Worm (Caenorhabditis elegans) whole organism, young adult: ENCODE measurements around the gene F25E5.5.

Source experiments
- F10E7.11 ChIP-seq: sonication (generic microtip); optimal IDR thresholded peaks from 2 replicates; lab custom pipeline; 2017; ENCODE audit warnings: mild to moderate bottlenecking, missing genetic modification characterization, moderate library complexity, missing compliant biosample characterization
- F37B4.10 ChIP-seq: fragments of 200-800 bp; sonication (Bioruptor generic); IDR thresholded peaks from 2 replicates; pipeline ENCODE4 v1.3.6; 2022; ENCODE audit warnings: missing genetic modification characterization, missing compliant biosample characterization
- F39B2.1 ChIP-seq: fragments of 200-800 bp; sonication (Bioruptor generic); IDR thresholded peaks from 2 replicates; pipeline ENCODE4 v1.3.6; 2022; ENCODE audit warnings: missing genetic modification reagents, missing genetic modification characterization, missing compliant biosample characterization
- F52B5.7 ChIP-seq: sonication (generic microtip); optimal IDR thresholded peaks from 2 replicates; lab custom pipeline; 2016; ENCODE audit warnings: mild to moderate bottlenecking, missing genetic modification characterization, missing compliant biosample characterization
- K11D2.4 ChIP-seq: fragments of 200-800 bp; sonication (Bioruptor generic); IDR thresholded peaks from 2 replicates; pipeline ENCODE4 v1.3.6; 2022; ENCODE audit warnings: missing genetic modification reagents, missing genetic modification characterization, missing compliant biosample characterization
- Y67H2A.10 ChIP-seq: fragments of 200-800 bp; sonication (Bioruptor generic); conservative IDR thresholded peaks from 2 replicates; pipeline ENCODE4 v1.3.6; 2022; ENCODE audit warnings: missing genetic modification reagents, missing genetic modification characterization, missing compliant biosample characterization
- ama-1 ChIP-seq, 3 experiments: fragments of 150-350 bp in 1 of 3; sonication (generic microtip) in 2 of 3; optimal IDR thresholded peaks; 2 replicates each; lab custom pipeline; 2014 to 2018; ENCODE audit warnings: missing biosample characterization in 2 of 3, missing genetic modification characterization in 2 of 3, missing genetic modification reagents in 2 of 3
- aptf-2 ChIP-seq: fragments of 200-800 bp; sonication (Bioruptor generic); conservative IDR thresholded peaks from 2 replicates; pipeline ENCODE4 v1.3.6; 2022; ENCODE audit warnings: missing genetic modification reagents, missing genetic modification characterization, missing compliant biosample characterization
- attf-3 ChIP-seq: fragments of 200-800 bp; sonication (Bioruptor generic); conservative IDR thresholded peaks from 2 replicates; pipeline ENCODE4 v1.3.6; 2022; ENCODE audit warnings: missing genetic modification reagents, missing genetic modification characterization, missing compliant biosample characterization
- bed-1 ChIP-seq: fragments of 200-800 bp; sonication (Bioruptor generic); IDR thresholded peaks from 2 replicates; pipeline ENCODE4 v1.3.6; 2022; ENCODE audit warnings: missing genetic modification reagents, missing genetic modification characterization, missing compliant biosample characterization
- bed-2 ChIP-seq: fragments of 200-800 bp; sonication (Bioruptor generic); IDR thresholded peaks from 2 replicates; pipeline ENCODE4 v1.3.6; 2022; ENCODE audit warnings: missing genetic modification reagents, missing genetic modification characterization, missing compliant biosample characterization
- cebp-2 ChIP-seq: fragments of 200-800 bp; sonication (Bioruptor generic); IDR thresholded peaks from 2 replicates; pipeline ENCODE4 v1.3.6; 2022; ENCODE audit warnings: missing genetic modification characterization, missing compliant biosample characterization
- dpff-1 ChIP-seq: sonication (generic microtip); optimal IDR thresholded peaks from 2 replicates; lab custom pipeline; 2017; ENCODE audit warnings: mild to moderate bottlenecking, missing genetic modification characterization, missing compliant biosample characterization
- egl-18 ChIP-seq: fragments of 200-800 bp; sonication (Bioruptor generic); IDR thresholded peaks from 2 replicates; pipeline ENCODE4 v1.3.6; 2022; ENCODE audit warnings: missing genetic modification reagents, missing genetic modification characterization, missing compliant biosample characterization
- egrh-3 ChIP-seq: fragments of 200-800 bp; sonication (Bioruptor generic); IDR thresholded peaks from 2 replicates; pipeline ENCODE4 v1.3.6; 2022; ENCODE audit warnings: missing genetic modification reagents, missing genetic modification characterization, missing compliant biosample characterization
- ekl-4 ChIP-seq: fragments of 200-800 bp; sonication (Bioruptor generic); IDR thresholded peaks from 2 replicates; pipeline ENCODE4 v1.3.6; 2022; ENCODE audit warnings: missing genetic modification reagents, missing genetic modification characterization, missing compliant biosample characterization
- gei-17 ChIP-seq: fragments of 200-800 bp; sonication (Bioruptor generic); optimal IDR thresholded peaks from 2 replicates; lab custom pipeline; 2018; ENCODE audit warnings: mild to moderate bottlenecking, missing genetic modification characterization, missing compliant biosample characterization
- hmg-20 ChIP-seq: fragments of 200-800 bp; sonication (Bioruptor generic); IDR thresholded peaks from 2 replicates; pipeline ENCODE4 v1.3.6; 2022; ENCODE audit warnings: missing genetic modification reagents, missing genetic modification characterization, missing compliant biosample characterization
- hrde-1 ChIP-seq: sonication (generic microtip); optimal IDR thresholded peaks from 2 replicates; lab custom pipeline; 2016; ENCODE audit warnings: missing genetic modification characterization, mild to moderate bottlenecking, missing compliant biosample characterization, moderate library complexity, missing genotype, missing genetic modification reagents, borderline replicate concordance
- lag-1 ChIP-seq: fragments of 200-800 bp; sonication (Bioruptor generic); IDR thresholded peaks from 2 replicates; pipeline ENCODE4 v1.3.6; 2022; ENCODE audit warnings: missing genetic modification reagents, missing genetic modification characterization, missing compliant biosample characterization
- madf-3 ChIP-seq: fragments of 200-800 bp; sonication (Bioruptor generic); IDR thresholded peaks from 2 replicates; pipeline ENCODE4 v1.3.6; 2022; ENCODE audit warnings: missing genetic modification reagents, missing genetic modification characterization, missing compliant biosample characterization
- mcd-1 ChIP-seq: fragments of 200-800 bp; sonication (Bioruptor generic); IDR thresholded peaks from 2 replicates; pipeline ENCODE4 v1.3.6; 2022; ENCODE audit warnings: missing genetic modification reagents, missing genetic modification characterization, missing compliant biosample characterization
- nhr-90 ChIP-seq: sonication (generic microtip); optimal IDR thresholded peaks from 2 replicates; lab custom pipeline; 2016; ENCODE audit warnings: missing genotype, mild to moderate bottlenecking, missing genetic modification characterization, missing compliant biosample characterization
- pbrm-1 ChIP-seq: fragments of 200-800 bp; sonication (Bioruptor generic); IDR thresholded peaks from 2 replicates; pipeline ENCODE4 v1.3.6; 2022; ENCODE audit warnings: missing genetic modification reagents, missing genetic modification characterization, missing compliant biosample characterization
- rec-8 ChIP-seq, 2 experiments: sonication (generic microtip); optimal IDR thresholded peaks; 2 replicates each; lab custom pipeline; 2016; ENCODE audit warnings: mild to moderate bottlenecking in 2 of 2, missing genetic modification characterization in 2 of 2, missing genetic modification reagents in 2 of 2, missing genotype in 2 of 2, missing biosample characterization in 1 of 2, missing compliant biosample characterization in 1 of 2, moderate library complexity in 1 of 2
- repo-1 ChIP-seq: sonication (generic microtip); optimal IDR thresholded peaks from 2 replicates; lab custom pipeline; 2017; ENCODE audit warnings: mild to moderate bottlenecking, missing genetic modification characterization, missing compliant biosample characterization
- rpc-1 ChIP-seq, 2 experiments: fragments of 150-350 bp in 1 of 2; sonication (generic microtip) in 1 of 2; optimal IDR thresholded peaks; 2 replicates each; lab custom pipeline; 2014 to 2018; ENCODE audit warnings: missing biosample characterization in 1 of 2, missing genetic modification characterization in 1 of 2, missing genetic modification reagents in 1 of 2, missing genotype in 1 of 2
- sea-2 ChIP-seq: fragments of 200-800 bp; sonication (Bioruptor generic); IDR thresholded peaks from 2 replicates; pipeline ENCODE4 v1.3.6; 2022; ENCODE audit warnings: missing genetic modification characterization, missing compliant biosample characterization
- tbx-9 ChIP-seq: sonication (generic microtip); optimal IDR thresholded peaks from 2 replicates; lab custom pipeline; 2016; ENCODE audit warnings: borderline replicate concordance, missing genetic modification characterization, inconsistent platforms, missing compliant biosample characterization
- unc-62 ChIP-seq: fragments of 150-350 bp; optimal IDR thresholded peaks from 2 replicates; lab custom pipeline; 2014; ENCODE audit warnings: missing biosample characterization, missing genetic modification reagents, missing genetic modification characterization
- ztf-25 ChIP-seq: fragments of 200-800 bp; sonication (Bioruptor generic); IDR thresholded peaks from 2 replicates; pipeline ENCODE4 v1.3.6; 2022; ENCODE audit warnings: missing genetic modification reagents, missing genetic modification characterization, missing compliant biosample characterization
- ztf-28 ChIP-seq: fragments of 200-800 bp; sonication (Bioruptor generic); IDR thresholded peaks from 2 replicates; pipeline ENCODE4 v1.3.6; 2022; ENCODE audit warnings: missing genetic modification reagents, missing genetic modification characterization, missing compliant biosample characterization
- ztf-6 ChIP-seq: fragments of 200-800 bp; sonication (Bioruptor generic); IDR thresholded peaks from 2 replicates; pipeline ENCODE4 v1.3.6; 2022; ENCODE audit warnings: missing genetic modification reagents, missing genetic modification characterization, missing compliant biosample characterization

Gene F25E5.5

DNA sequence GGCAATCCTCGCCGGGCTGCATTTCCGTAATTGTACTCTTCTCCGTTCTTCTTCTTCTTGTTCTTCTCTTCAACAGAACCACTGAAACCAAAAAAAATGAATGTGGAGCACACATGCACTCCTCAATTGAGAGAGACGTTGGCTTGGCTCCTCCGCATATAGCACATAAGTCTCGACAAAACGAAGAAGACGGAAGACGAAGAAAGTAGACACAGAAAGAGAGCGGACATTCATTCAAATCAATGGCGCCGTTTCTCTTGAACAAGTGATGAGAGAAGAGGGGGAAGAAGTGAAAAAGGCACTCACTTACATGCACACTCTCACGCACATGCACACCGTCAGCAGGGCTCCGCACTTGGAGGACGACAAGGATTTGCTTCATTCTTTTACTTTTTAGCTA is 9.5 kb upstream of the F25E5.5 start, which contains the start of gene F25E5.9:
TSS of gene F25E5.9 (minus strand) at position 382 of the 400 bp plus-strand sequence.
- 0 out of 2 replicates have a peak, but pooled peaks have one; percentile 16 for TF ChIP-seq K11D2.4
- no peak for TF ChIP-seq rec-8 (tag; optimal IDR thresholded peaks at IDR 0.05; lab: Kevin White, UChicago)
- TF ChIP-seq nhr-90 (tag; lab: Kevin White, UChicago) = no peak
- no peak for TF ChIP-seq gei-17 (GFP tag; lab: Kevin White, UChicago)
- TF ChIP-seq F52B5.7 (tag; lab: Kevin White, UChicago) = peak; percentile 10
- no peak for TF ChIP-seq lag-1 (GFP tag; lab: Robert Waterston, UW)
- no peak for TF ChIP-seq F39B2.1 (GFP tag; lab: Robert Waterston, UW)
- no peak for TF ChIP-seq cebp-2 (GFP tag; lab: Robert Waterston, UW)
- TF ChIP-seq F10E7.11 (tag; lab: Kevin White, UChicago) = peak; percentile 63
- no peak for TF ChIP-seq hrde-1 (tag; lab: Kevin White, UChicago)
- peak; percentile 18; the same call in 1 of the 2 replicates for TF ChIP-seq mcd-1 (GFP tag; lab: Robert Waterston, UW)
- TF ChIP-seq madf-3 = no peak

DNA sequence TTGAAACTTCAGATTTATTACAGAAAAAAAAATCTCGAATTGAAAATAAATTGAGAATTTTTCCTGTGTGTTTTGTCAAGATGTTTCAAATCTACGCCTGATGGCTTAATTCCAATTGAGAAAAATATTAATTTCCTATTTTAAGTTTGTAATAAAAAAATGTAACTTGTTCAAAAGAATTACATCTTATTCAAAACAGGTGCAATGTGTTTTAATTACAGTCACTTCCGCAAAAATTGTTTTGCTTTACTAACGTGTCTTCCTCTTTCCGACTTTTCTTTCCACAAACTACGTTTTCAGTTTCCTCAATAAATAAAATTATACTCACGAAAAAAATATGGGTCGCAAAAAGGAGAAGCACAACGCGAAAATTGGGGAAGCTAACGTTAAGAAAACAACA is 9.1 kb upstream of the F25E5.5 start, which contains the start of gene F25E5.16:
TSS of gene F25E5.16 (plus strand) at position 301 of the 400 bp plus-strand sequence.
- TF ChIP-seq dpff-1 (tag; lab: Kevin White, UChicago) = no peak
- TF ChIP-seq repo-1 (tag; lab: Kevin White, UChicago) = no peak
- TF ChIP-seq ama-1 (optimal IDR thresholded peaks at IDR 0.05; lab: Kevin White, UChicago) = no peak
- TF ChIP-seq ama-1 (GFP tag; optimal IDR thresholded peaks at IDR 0.05; lab: Kevin White, UChicago) = no peak
- no peak for TF ChIP-seq tbx-9 (tag; lab: Kevin White, UChicago)
- no peak for TF ChIP-seq unc-62 (GFP tag; lab: Kevin White, UChicago)
- no peak for TF ChIP-seq rpc-1 (optimal IDR thresholded peaks at IDR 0.05; lab: Kevin White, UChicago)
- TF ChIP-seq rpc-1 (tag; optimal IDR thresholded peaks at IDR 0.05; lab: Kevin White, UChicago) = no peak
- no peak for TF ChIP-seq hmg-20 (GFP tag; lab: Robert Waterston, UW)
- TF ChIP-seq madf-3 = no peak
- TF ChIP-seq, all 124 proteins: peak for 0

DNA sequence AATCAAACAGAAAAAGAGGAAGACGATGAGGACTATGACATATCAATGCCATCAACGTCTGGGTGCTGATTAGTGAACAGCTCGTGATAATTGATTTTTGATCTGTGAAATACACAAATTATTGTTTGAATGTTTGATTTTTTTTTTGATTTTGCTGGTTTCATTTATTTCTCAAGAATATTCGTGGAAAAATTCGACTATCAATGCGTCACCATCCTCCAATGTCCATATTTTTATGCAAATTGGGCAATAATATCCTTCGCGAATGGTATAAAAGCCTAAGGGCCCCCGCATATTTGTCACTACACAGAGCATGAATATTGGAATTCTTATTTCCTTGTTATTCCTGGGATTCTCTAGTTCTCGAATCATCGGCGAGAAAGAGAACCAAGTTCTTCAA is 7.3 kb upstream of the F25E5.5 start, which contains the start of gene try-13:
TSS of gene try-13 (plus strand) at position 301 of the 400 bp plus-strand sequence.
- TF ChIP-seq aptf-2 (GFP tag; lab: Robert Waterston, UW) = no peak

DNA sequence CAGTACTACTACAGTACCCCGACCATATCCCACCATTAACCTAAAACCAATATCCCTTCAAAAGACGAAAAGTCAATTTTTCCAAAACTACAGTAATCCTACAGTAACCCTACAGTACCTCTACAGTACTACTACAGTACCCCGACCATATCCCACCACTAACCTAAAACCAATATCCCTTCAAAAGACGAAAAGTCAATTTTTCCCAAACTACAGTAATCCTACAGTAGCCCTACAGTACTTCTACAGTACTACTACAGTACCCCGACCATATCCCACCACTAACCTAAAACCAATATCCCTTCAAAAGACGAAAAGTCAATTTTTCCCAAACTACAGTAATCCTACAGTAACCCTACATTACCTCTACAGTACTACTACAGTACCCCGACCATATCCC is 3.6 kb upstream of the F25E5.5 start:
- TF ChIP-seq Y67H2A.10 (peak; percentile 19; the same call in 1 of the 2 replicates), F39B2.1 (GFP tag; lab: Robert Waterston, UW) (0 out of 2 replicates have a peak, but pooled peaks have one; percentile 51), F37B4.10 (GFP tag; lab: Robert Waterston, UW) (peak; percentile 94; the same call in 1 of the 2 replicates), sea-2 (GFP tag; lab: Robert Waterston, UW) (0 out of 2 replicates have a peak, but pooled peaks have one; percentile 33), ekl-4 (GFP tag; lab: Robert Waterston, UW) (peak; percentile 21; the same call in 1 of the 2 replicates), ztf-25 (GFP tag; lab: Robert Waterston, UW) (0 out of 2 replicates have a peak, but pooled peaks have one; percentile 75), egrh-3 (GFP tag; lab: Robert Waterston, UW) (peak; percentile 88), pbrm-1 (0 out of 2 replicates have a peak, but pooled peaks have one; percentile 34), egl-18 (GFP tag; lab: Robert Waterston, UW) (0 out of 2 replicates have a peak, but pooled peaks have one; percentile 53), bed-2 (peak; percentile 9; the same call in 1 of the 2 replicates), attf-3 (GFP tag; lab: Robert Waterston, UW) (peak; percentile 62), bed-1 (0 out of 2 replicates have a peak, but pooled peaks have one; percentile 20), ztf-6 (0 out of 2 replicates have a peak, but pooled peaks have one; percentile 35), ztf-28 (GFP tag; lab: Robert Waterston, UW) (0 out of 2 replicates have a peak, but pooled peaks have one; percentile 43)
